Worm (Caenorhabditis elegans): ENCODE measurements around the gene age-1.

age-1 gene

ce11 chrII:11545299-11545951 lies 18.6 kb upstream of the age-1 start, which contains the start of gene dnj-13:
Gene dnj-13 (plus strand): TSS chrII:11545701.
- TF ChIP-seq mls-2 (tag; optimal IDR thresholded peaks at IDR 0.05) = peak; percentile 85
- no peak for TF ChIP-seq blmp-1 (tag; optimal IDR thresholded peaks at IDR 0.05)
- no peak for TF ChIP-seq lin-32 (GFP tag; optimal IDR thresholded peaks at IDR 0.05)
- peak; percentile 44 for TF ChIP-seq hlh-1 (tag; optimal IDR thresholded peaks at IDR 0.05)
- peak; percentile 98 for TF ChIP-seq pha-4 (tag; optimal IDR thresholded peaks at IDR 0.05)
- peak; percentile 70 for TF ChIP-seq cnd-1 (tag; optimal IDR thresholded peaks at IDR 0.05)
- no peak for TF ChIP-seq bed-3 (GFP tag; optimal IDR thresholded peaks at IDR 0.05)
- TF ChIP-seq elt-3 (tag; optimal IDR thresholded peaks at IDR 0.05) = peak; percentile 35
- TF ChIP-seq ham-2 (GFP tag; optimal IDR thresholded peaks at IDR 0.05) = peak; percentile 36
- TF ChIP-seq flh-1 (GFP tag; optimal IDR thresholded peaks at IDR 0.05) = no peak
- peak; percentile 12 for TF ChIP-seq ztf-11 (tag; optimal IDR thresholded peaks at IDR 0.05)
- peak; percentile 81 for TF ChIP-seq lsy-2 (tag; optimal IDR thresholded peaks at IDR 0.05)
- no peak for TF ChIP-seq unc-39 (tag; optimal IDR thresholded peaks at IDR 0.05)
- peak; percentile 82 for TF ChIP-seq ceh-39 (tag; optimal IDR thresholded peaks at IDR 0.05)
- no peak for TF ChIP-seq elt-1 (tag; optimal IDR thresholded peaks at IDR 0.05; ENCODE audit: borderline replicate concordance, insufficient read depth)
- TF ChIP-seq mep-1 (tag; optimal IDR thresholded peaks at IDR 0.05) = peak; percentile 95
- TF ChIP-seq drap-1 (GFP tag; optimal IDR thresholded peaks at IDR 0.05) = peak; percentile 80
- no peak for TF ChIP-seq tbx-8 (GFP tag; optimal IDR thresholded peaks at IDR 0.05)
- peak; percentile 83 for TF ChIP-seq ces-1 (GFP tag; optimal IDR thresholded peaks at IDR 0.05)
- TF ChIP-seq lin-13 (tag; optimal IDR thresholded peaks at IDR 0.05) = peak; percentile 93
- TF ChIP-seq snpc-4 (tag; optimal IDR thresholded peaks at IDR 0.05) = no peak
- peak; percentile 53 for TF ChIP-seq unc-62 (GFP tag; optimal IDR thresholded peaks at IDR 0.05)
- TF ChIP-seq ceh-43 (GFP tag; optimal IDR thresholded peaks at IDR 0.05) = no peak
- peak; percentile 87 for TF ChIP-seq unc-120 (tag; optimal IDR thresholded peaks at IDR 0.05; ENCODE audit: poor library complexity, severe bottlenecking)
- no peak for TF ChIP-seq zip-8 (tag; optimal IDR thresholded peaks at IDR 0.05)
- TF ChIP-seq sem-2 (GFP tag; optimal IDR thresholded peaks at IDR 0.05) = no peak
- TF ChIP-seq nhr-76 (tag; optimal IDR thresholded peaks at IDR 0.05) = no peak
- TF ChIP-seq mab-5 (tag; optimal IDR thresholded peaks at IDR 0.05) = no peak
- peak; percentile 93 for TF ChIP-seq sptf-1 (tag; optimal IDR thresholded peaks at IDR 0.05)
- peak; percentile 74 for TF ChIP-seq M03D4.4 (tag; optimal IDR thresholded peaks at IDR 0.05)
- TF ChIP-seq nhr-28 (tag; optimal IDR thresholded peaks at IDR 0.05) = peak; percentile 10
- peak; percentile 43 for TF ChIP-seq nhr-12 (tag; optimal IDR thresholded peaks at IDR 0.05)
- peak; percentile 61 for TF ChIP-seq nhr-237 (tag; optimal IDR thresholded peaks at IDR 0.05)
- TF ChIP-seq nhr-2 (tag; optimal IDR thresholded peaks at IDR 0.05) = peak; percentile 35
- TF ChIP-seq ceh-83 (GFP tag; optimal IDR thresholded peaks at IDR 0.05) = no peak

ce11 chrII:11544714-11545113 lies 17.9 kb upstream of the age-1 start, which contains the start of gene F54D5.9:
Gene F54D5.9 (minus strand): TSS chrII:11544828.
- TF ChIP-seq lin-32 (GFP tag; optimal IDR thresholded peaks at IDR 0.05) (no peak), nhr-237 (tag; optimal IDR thresholded peaks at IDR 0.05) (no peak), pha-4 (tag; optimal IDR thresholded peaks at IDR 0.05) (no peak), elt-1 (tag; optimal IDR thresholded peaks at IDR 0.05; ENCODE audit: borderline replicate concordance, insufficient read depth) (no peak), M03D4.4 (tag; optimal IDR thresholded peaks at IDR 0.05) (no peak), mep-1 (tag; optimal IDR thresholded peaks at IDR 0.05) (no peak), zip-8 (tag; optimal IDR thresholded peaks at IDR 0.05) (no peak)

ce11 chrII:11542958-11543357 lies 16.1 kb upstream of the age-1 start:
- TF ChIP-seq unc-62 (GFP tag; optimal IDR thresholded peaks at IDR 0.05) = no peak
- TF ChIP-seq nhr-2 (tag; optimal IDR thresholded peaks at IDR 0.05) = peak; percentile 6
- TF ChIP-seq sptf-1 (tag; optimal IDR thresholded peaks at IDR 0.05) = no peak
- TF ChIP-seq ces-1 (GFP tag; optimal IDR thresholded peaks at IDR 0.05) = no peak
- no peak for TF ChIP-seq mep-1 (tag; optimal IDR thresholded peaks at IDR 0.05)
- TF ChIP-seq ceh-39 (tag; optimal IDR thresholded peaks at IDR 0.05) = no peak
- no peak for TF ChIP-seq lin-13 (tag; optimal IDR thresholded peaks at IDR 0.05)
- TF ChIP-seq sem-2 (GFP tag; optimal IDR thresholded peaks at IDR 0.05) = no peak
- no peak for TF ChIP-seq blmp-1 (tag; optimal IDR thresholded peaks at IDR 0.05)
- no peak for TF ChIP-seq unc-120 (tag; optimal IDR thresholded peaks at IDR 0.05; ENCODE audit: poor library complexity, severe bottlenecking)
- peak; percentile 56 for TF ChIP-seq cnd-1 (tag; optimal IDR thresholded peaks at IDR 0.05)
- no peak for TF ChIP-seq mab-5 (tag; optimal IDR thresholded peaks at IDR 0.05)
- TF ChIP-seq nhr-12 (tag; optimal IDR thresholded peaks at IDR 0.05) = no peak
- TF ChIP-seq ham-2 (GFP tag; optimal IDR thresholded peaks at IDR 0.05) = no peak
- peak; percentile 62 for TF ChIP-seq zip-8 (tag; optimal IDR thresholded peaks at IDR 0.05)
- TF ChIP-seq ceh-83 (GFP tag; optimal IDR thresholded peaks at IDR 0.05) = no peak

Measured in whole organism, mixed stage, embryonic.